Fruit fly (Drosophila melanogaster) whole organism, embryonic: ENCODE data around the gene CG31871.
A peak's percentile ranks its signal among the peaks of the same experiment; 100 is the strongest.

Experiments used
- Adf1 ChIP-seq: fragments of 200-800 bp; sonication (Bioruptor generic); IDR thresholded peaks from 2 replicates; pipeline ENCODE4 v1.3.6; 2022; ENCODE audit warnings: missing biosample characterization, missing genetic modification characterization
- Bdp1 ChIP-seq: fragments of 200-800 bp; sonication (Bioruptor generic); optimal IDR thresholded peaks from 3 replicates; lab custom pipeline; 2016; ENCODE audit warnings: missing biosample characterization, missing genetic modification characterization
- C15 ChIP-seq: fragments of 200-800 bp; sonication (Bioruptor generic); IDR thresholded peaks from 3 replicates; pipeline ENCODE4 v1.3.6; 2022; ENCODE audit warnings: missing biosample characterization, missing genetic modification characterization
- CG11456 ChIP-seq: fragments of 200-800 bp; sonication (Bioruptor generic); IDR thresholded peaks from 3 replicates; pipeline ENCODE4 v1.3.6; 2022; ENCODE audit warnings: missing biosample characterization, missing genetic modification characterization
- CG12391 ChIP-seq: fragments of 200-800 bp; sonication (Bioruptor generic); optimal IDR thresholded peaks from 3 replicates; lab custom pipeline; 2018; ENCODE audit warnings: missing biosample characterization, mild to moderate bottlenecking, missing genetic modification characterization, moderate library complexity
- CG14441 ChIP-seq: fragments of 200-800 bp; sonication (Bioruptor generic); IDR thresholded peaks from 2 replicates; pipeline ENCODE4 v1.3.6; 2022; ENCODE audit warnings: missing biosample characterization, missing genetic modification characterization
- CG15514 ChIP-seq: fragments of 200-800 bp; sonication (Bioruptor generic); optimal IDR thresholded peaks from 3 replicates; lab custom pipeline; 2017; ENCODE audit warnings: missing biosample characterization, missing genetic modification characterization, mild to moderate bottlenecking, moderate library complexity, missing genetic modification reagents
- CG16815 ChIP-seq: fragments of 200-800 bp; sonication (Bioruptor generic); optimal IDR thresholded peaks from 3 replicates; lab custom pipeline; 2017; ENCODE audit warnings: missing biosample characterization, mild to moderate bottlenecking, missing genetic modification characterization
- CG17359 ChIP-seq: fragments of 200-800 bp; sonication (Bioruptor generic); optimal IDR thresholded peaks from 3 replicates; lab custom pipeline; 2018; ENCODE audit warnings: missing biosample characterization, mild to moderate bottlenecking, missing genetic modification characterization, moderate library complexity
- CG17612 ChIP-seq: fragments of 200-800 bp; sonication (Bioruptor generic); IDR thresholded peaks from 2 replicates; pipeline ENCODE4 v1.3.6; 2022; ENCODE audit warnings: missing biosample characterization, missing genetic modification characterization
- CG17912 ChIP-seq: fragments of 200-800 bp; sonication (Bioruptor generic); optimal IDR thresholded peaks from 2 replicates; lab custom pipeline; 2018; ENCODE audit warnings: missing biosample characterization, mild to moderate bottlenecking, missing genetic modification characterization
- CG1832 ChIP-seq: fragments of 200-800 bp; sonication (Bioruptor generic); optimal IDR thresholded peaks from 2 replicates; lab custom pipeline; 2017; ENCODE audit warnings: missing biosample characterization, mild to moderate bottlenecking, missing genetic modification characterization, inconsistent platforms
- CG18599 ChIP-seq: fragments of 200-800 bp; sonication (Bioruptor generic); optimal IDR thresholded peaks from 3 replicates; lab custom pipeline; 2017; ENCODE audit warnings: missing biosample characterization, missing genetic modification characterization, mild to moderate bottlenecking, moderate library complexity, missing genetic modification reagents
- CG33557 ChIP-seq: fragments of 200-800 bp; sonication (Bioruptor generic); optimal IDR thresholded peaks from 2 replicates; lab custom pipeline; 2019; ENCODE audit warnings: missing biosample characterization, mild to moderate bottlenecking, missing genetic modification characterization, moderate library complexity
- CG4854 ChIP-seq: fragments of 200-800 bp; sonication (Bioruptor generic); optimal IDR thresholded peaks from 2 replicates; lab custom pipeline; 2016; ENCODE audit warnings: missing biosample characterization, missing genetic modification characterization, inconsistent platforms
- CG5953 ChIP-seq: fragments of 200-800 bp; sonication (Bioruptor generic); IDR thresholded peaks from 2 replicates; pipeline ENCODE4 v1.3.6; 2022; ENCODE audit warnings: missing biosample characterization, missing genetic modification characterization
- CG6254 ChIP-seq: fragments of 200-800 bp; sonication (Bioruptor generic); optimal IDR thresholded peaks from 3 replicates; lab custom pipeline; 2017; ENCODE audit warnings: mild to moderate bottlenecking, missing biosample characterization, missing genetic modification reagents, missing genetic modification characterization
- CG6272 ChIP-seq: fragments of 200-800 bp; sonication (Bioruptor generic); IDR thresholded peaks from 2 replicates; pipeline ENCODE4 v1.3.6; 2022; ENCODE audit warnings: missing biosample characterization, missing genetic modification characterization
- CG7928 ChIP-seq: fragments of 200-800 bp; sonication (Bioruptor generic); optimal IDR thresholded peaks from 2 replicates; lab custom pipeline; 2017; ENCODE audit warnings: missing biosample characterization, mild to moderate bottlenecking, missing genetic modification characterization
- CG9437 ChIP-seq: fragments of 200-800 bp; sonication (Bioruptor generic); optimal IDR thresholded peaks from 2 replicates; lab custom pipeline; 2018; ENCODE audit warnings: missing biosample characterization, mild to moderate bottlenecking, missing genetic modification characterization
- Deaf1 ChIP-seq: fragments of 200-800 bp; optimal IDR thresholded peaks from 3 replicates; lab custom pipeline; 2019; ENCODE audit warnings: missing biosample characterization, mild to moderate bottlenecking, missing genetic modification characterization, moderate library complexity
- Doc3 ChIP-seq: fragments of 200-800 bp; sonication (Bioruptor generic); IDR thresholded peaks from 3 replicates; pipeline ENCODE4 v1.3.6; 2022; ENCODE audit warnings: missing biosample characterization, missing genetic modification characterization; ENCODE audit not compliant: partially characterized antibody
- Eip74EF ChIP-seq, 2 experiments: fragments of 200-800 bp in 1 of 2; fragments of >200 bp in 1 of 2; sonication (Bioruptor generic) in 1 of 2; optimal IDR thresholded peaks; 2 replicates each; lab custom pipeline; 2017 to 2019; ENCODE audit warnings: missing biosample characterization in 2 of 2, missing genetic modification characterization in 2 of 2, mild to moderate bottlenecking in 1 of 2, moderate library complexity in 1 of 2
- Ets65A ChIP-seq: fragments of 200-800 bp; sonication (Bioruptor generic); peaks from one replicate; lab custom pipeline; 2016; ENCODE audit warnings: missing biosample characterization, missing genetic modification characterization
- HLH4C ChIP-seq: fragments of 200-800 bp; sonication (Bioruptor generic); IDR thresholded peaks from 3 replicates; pipeline ENCODE4 v1.3.6; 2022; ENCODE audit warnings: missing biosample characterization, missing genetic modification characterization; ENCODE audit not compliant: partially characterized antibody
- Hr51 ChIP-seq, 2 experiments: fragments of 200-800 bp; sonication (Bioruptor generic); optimal IDR thresholded peaks; 2 replicates in 1 of 2; 3 replicates in 1 of 2; lab custom pipeline; 2016 to 2018; ENCODE audit warnings: missing biosample characterization in 2 of 2, missing genetic modification characterization in 2 of 2, mild to moderate bottlenecking in 1 of 2, moderate library complexity in 1 of 2
- Lhr ChIP-seq: fragments of 200-800 bp; sonication (Bioruptor generic); optimal IDR thresholded peaks from 3 replicates; lab custom pipeline; 2017; ENCODE audit warnings: mild to moderate bottlenecking, missing biosample characterization, missing genetic modification reagents, missing genetic modification characterization
- Mes4 ChIP-seq: fragments of 200-800 bp; sonication (Bioruptor generic); optimal IDR thresholded peaks from 2 replicates; lab custom pipeline; 2016; ENCODE audit warnings: missing biosample characterization, missing genetic modification characterization
- NC2α ChIP-seq: fragments of 200-800 bp; sonication (Bioruptor generic); optimal IDR thresholded peaks from 2 replicates; lab custom pipeline; 2016; ENCODE audit warnings: missing biosample characterization, missing genetic modification characterization
- Ptx1 ChIP-seq: fragments of 200-800 bp; sonication (Bioruptor generic); IDR thresholded peaks from 2 replicates; pipeline ENCODE4 v1.3.6; 2022; ENCODE audit warnings: missing biosample characterization, missing genetic modification characterization
- Sry-δ ChIP-seq: fragments of 200-800 bp; sonication (Bioruptor generic); optimal IDR thresholded peaks from 2 replicates; lab custom pipeline; 2016; ENCODE audit warnings: missing biosample characterization, missing genetic modification characterization
- Stat92E ChIP-seq, 3 experiments: fragments of >200 bp in 2 of 3; fragments of 200-800 bp in 1 of 3; sonication (Bioruptor generic) in 1 of 3; optimal IDR thresholded peaks; 2 replicates each; lab custom pipeline; 2017 to 2019; ENCODE audit warnings: missing biosample characterization in 3 of 3, missing genetic modification characterization in 3 of 3, mild to moderate bottlenecking in 1 of 3, moderate library complexity in 1 of 3
- Taf1 ChIP-seq: fragments of 200-800 bp; sonication (Bioruptor generic); IDR thresholded peaks from 2 replicates; pipeline ENCODE4 v1.3.6; 2022; ENCODE audit warnings: missing biosample characterization, missing genetic modification characterization
- Vsx1 ChIP-seq: fragments of 200-800 bp; sonication (Bioruptor generic); optimal IDR thresholded peaks from 2 replicates; lab custom pipeline; 2017; ENCODE audit warnings: missing biosample characterization, mild to moderate bottlenecking, missing genetic modification characterization, missing genetic modification reagents
- cas ChIP-seq: fragments of 200-800 bp; sonication (Bioruptor generic); IDR thresholded peaks from 2 replicates; pipeline ENCODE4 v1.3.6; 2022; ENCODE audit warnings: missing biosample characterization, missing genetic modification characterization
- crp ChIP-seq, 2 experiments: fragments of 200-800 bp; sonication (Bioruptor generic); optimal IDR thresholded peaks; 2 replicates in 1 of 2; 3 replicates in 1 of 2; lab custom pipeline; 2017; ENCODE audit warnings: missing biosample characterization in 2 of 2, missing genetic modification characterization in 2 of 2, mild to moderate bottlenecking in 1 of 2, moderate library complexity in 1 of 2
- danr ChIP-seq: fragments of 200-800 bp; sonication (Bioruptor generic); IDR thresholded peaks from 2 replicates; pipeline ENCODE4 v1.3.6; 2022; ENCODE audit warnings: missing biosample characterization, missing genetic modification characterization
- fd64A ChIP-seq: fragments of 200-800 bp; sonication (Bioruptor generic); optimal IDR thresholded peaks from 3 replicates; lab custom pipeline; 2018; ENCODE audit warnings: missing biosample characterization, mild to moderate bottlenecking, missing genetic modification characterization
- ham ChIP-seq: fragments of 200-800 bp; sonication (Bioruptor generic); IDR thresholded peaks from 2 replicates; pipeline ENCODE4 v1.3.6; 2022; ENCODE audit warnings: missing biosample characterization, missing genetic modification characterization
- jing ChIP-seq: fragments of 200-800 bp; sonication (Bioruptor generic); optimal IDR thresholded peaks from 2 replicates; lab custom pipeline; 2018; ENCODE audit warnings: missing biosample characterization, mild to moderate bottlenecking, missing genetic modification characterization
- kni ChIP-seq: fragments of 200-800 bp; sonication (Bioruptor generic); optimal IDR thresholded peaks from 3 replicates; lab custom pipeline; 2017; ENCODE audit warnings: mild to moderate bottlenecking, missing biosample characterization, missing genetic modification reagents, missing genetic modification characterization
- mirr ChIP-seq: fragments of 200-800 bp; sonication (Bioruptor generic); optimal IDR thresholded peaks from 3 replicates; lab custom pipeline; 2018; ENCODE audit warnings: missing biosample characterization, mild to moderate bottlenecking, missing genetic modification characterization
- nerfin-1 ChIP-seq: fragments of 200-800 bp; sonication (Bioruptor generic); optimal IDR thresholded peaks from 3 replicates; lab custom pipeline; 2019; ENCODE audit warnings: missing biosample characterization, mild to moderate bottlenecking, missing genetic modification characterization, moderate library complexity
- peb ChIP-seq: fragments of 200-800 bp; sonication (Bioruptor generic); IDR thresholded peaks from 2 replicates; pipeline ENCODE4 v1.3.6; 2022; ENCODE audit warnings: missing biosample characterization, missing genetic modification characterization
- schlank ChIP-seq: fragments of 200-800 bp; sonication (Bioruptor generic); optimal IDR thresholded peaks from 2 replicates; lab custom pipeline; 2018; ENCODE audit warnings: missing biosample characterization, mild to moderate bottlenecking, missing genetic modification characterization
- shn ChIP-seq: fragments of 200-800 bp; sonication (Bioruptor generic); optimal IDR thresholded peaks from 3 replicates; lab custom pipeline; 2016; ENCODE audit warnings: missing biosample characterization, missing genetic modification characterization
- slp2 ChIP-seq: fragments of 200-800 bp; sonication (Bioruptor generic); optimal IDR thresholded peaks from 2 replicates; lab custom pipeline; 2016; ENCODE audit warnings: missing biosample characterization, missing genetic modification characterization
- so ChIP-seq: fragments of 200-800 bp; sonication (Bioruptor generic); IDR thresholded peaks from 3 replicates; pipeline ENCODE4 v1.3.6; 2022; ENCODE audit warnings: missing biosample characterization, missing genetic modification characterization
- tio ChIP-seq: fragments of 200-800 bp; sonication (Bioruptor generic); optimal IDR thresholded peaks from 2 replicates; lab custom pipeline; 2017; ENCODE audit warnings: missing biosample characterization, missing genetic modification characterization, inconsistent platforms
- wor ChIP-seq: fragments of 200-800 bp; sonication (Bioruptor generic); IDR thresholded peaks from 2 replicates; pipeline ENCODE4 v1.3.6; 2022; ENCODE audit warnings: missing biosample characterization, missing genetic modification characterization

The CG31871 gene

DNA sequence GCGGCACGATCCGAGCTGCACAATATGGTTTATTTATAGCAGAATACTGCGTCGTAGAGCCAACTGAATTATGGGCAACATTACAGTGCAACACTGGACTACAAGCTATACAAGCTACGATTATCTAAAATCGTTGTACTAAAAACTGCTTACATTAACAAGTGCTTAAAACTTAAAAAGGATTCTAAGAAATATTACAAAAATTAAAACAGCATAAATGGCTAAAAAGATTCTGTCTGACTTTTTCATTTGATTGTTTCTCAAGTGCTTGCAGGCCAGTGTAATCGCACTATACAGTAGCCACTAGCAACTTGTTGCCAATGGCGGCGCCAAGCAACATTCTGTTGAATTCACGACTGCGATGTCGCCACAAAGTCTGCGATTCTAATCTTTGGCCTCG lies 45.1 kb upstream of the CG31871 start (continued):
- TF ChIP-seq CG17912 (GFP tag; lab: Kevin White, UChicago) (no peak), Bdp1 (GFP tag; lab: Kevin White, UChicago) (peak; percentile 6), slp2 (GFP tag; lab: Kevin White, UChicago) (peak; percentile 29), cas (GFP tag; lab: Robert Waterston, UW) (0 out of 2 replicates have a peak, but pooled peaks have one; percentile 37), Taf1 (GFP tag; lab: Robert Waterston, UW) (peak; percentile 11; the same call in 1 of the 2 replicates), CG17612 (GFP tag; lab: Robert Waterston, UW) (no peak), wor (GFP tag; lab: Robert Waterston, UW) (peak; percentile 64), Ptx1 (GFP tag; lab: Robert Waterston, UW) (peak; percentile 84), peb (GFP tag; lab: Robert Waterston, UW) (peak; percentile 80), Stat92E (GFP tag; optimal IDR thresholded peaks at IDR 0.05; lab: Kevin White, UChicago) (peak in 1 of 3 experiments; percentile 28), CG12391 (peak; percentile 81), CG7928 (GFP tag; lab: Kevin White, UChicago) (no peak), Ets65A (GFP tag; lab: Kevin White, UChicago) (peak; percentile 89), crp (GFP tag; optimal IDR thresholded peaks at IDR 0.05; lab: Kevin White, UChicago) (peak in 1 of 2 experiments; percentile 6), C15 (GFP tag; lab: Robert Waterston, UW) (0 out of 3 replicates have a peak, but pooled peaks have one; percentile 41), CG33557 (GFP tag; lab: Kevin White, UChicago) (no peak), schlank (tag; lab: Kevin White, UChicago) (no peak), CG6254 (GFP tag; lab: Kevin White, UChicago) (peak; percentile 73), tio (GFP tag; lab: Kevin White, UChicago) (peak; percentile 44), CG9437 (GFP tag; lab: Kevin White, UChicago) (peak; percentile 34), Deaf1 (tag; lab: Kevin White, UChicago) (peak; percentile 41), Hr51 (GFP tag; optimal IDR thresholded peaks at IDR 0.05; lab: Kevin White, UChicago) (peak; percentile 23 to 79), mirr (GFP tag; lab: Kevin White, UChicago) (no peak), CG14441 (GFP tag; lab: Robert Waterston, UW) (peak; percentile 81), Adf1 (no peak), danr (GFP tag; lab: Robert Waterston, UW) (peak; percentile 72), HLH4C (GFP tag; lab: Robert Waterston, UW) (no peak), fd64A (peak; percentile 15), Lhr (GFP tag; lab: Kevin White, UChicago) (peak; percentile 40), CG1832 (no peak), CG18599 (GFP tag; lab: Kevin White, UChicago) (peak; percentile 68), Doc3 (no peak), CG17359 (tag; lab: Kevin White, UChicago) (peak; percentile 82), Vsx1 (GFP tag; lab: Kevin White, UChicago) (no peak), so (GFP tag; lab: Robert Waterston, UW) (peak; percentile 86), ham (GFP tag; lab: Robert Waterston, UW) (no peak), kni (no peak), CG4854 (GFP tag; lab: Kevin White, UChicago) (no peak), CG16815 (GFP tag; lab: Kevin White, UChicago) (peak; percentile 45), Sry-δ (peak; percentile 0), jing (peak; percentile 36), NC2α (GFP tag; lab: Kevin White, UChicago) (no peak), Mes4 (peak; percentile 55), Eip74EF (GFP tag; optimal IDR thresholded peaks at IDR 0.05; lab: Kevin White, UChicago) (peak in 1 of 2 experiments; percentile 63), CG5953 (GFP tag; lab: Robert Waterston, UW) (peak; percentile 60), CG15514 (GFP tag; lab: Kevin White, UChicago) (peak; percentile 14), shn (GFP tag; lab: Kevin White, UChicago) (peak; percentile 44), CG11456 (GFP tag; lab: Robert Waterston, UW) (no peak), CG6272 (GFP tag; lab: Robert Waterston, UW) (peak; percentile 75), nerfin-1 (tag; lab: Kevin White, UChicago) (peak; percentile 32)
